Worm (Caenorhabditis elegans): ENCODE measurements around the gene ZK507.1.

ZK507.1 gene

DNA sequence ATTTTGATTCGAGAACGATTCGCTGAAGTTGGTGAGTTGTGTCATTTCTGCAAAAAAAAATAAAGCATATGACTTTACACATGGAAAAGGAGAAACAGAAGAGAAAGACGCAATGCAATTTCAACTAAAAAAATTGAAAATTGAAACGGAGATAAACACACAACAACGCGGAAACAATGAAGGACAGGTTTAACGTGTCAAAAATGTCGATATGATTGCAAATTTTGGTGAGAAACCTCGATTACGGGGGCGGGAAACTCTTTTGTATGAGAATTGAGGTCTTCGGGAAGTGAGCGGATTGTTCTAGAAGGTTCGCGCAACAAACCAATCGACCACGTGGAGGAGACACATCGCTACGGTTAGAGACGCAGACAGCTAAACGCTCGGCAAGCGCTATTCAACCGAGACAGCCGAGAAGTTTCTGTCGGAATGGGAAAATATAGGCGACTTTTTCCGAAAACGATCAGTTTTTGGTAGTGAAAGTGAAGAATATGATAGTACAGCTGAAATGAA, 47.3 kb downstream of the ZK507.1 start, which contains the start of gene R107.5:
Gene R107.5, minus strand, starts transcription at position 51 of the 513 bp plus-strand sequence.
- TF ChIP-seq isw-1 (GFP tag; IDR thresholded peaks at IDR 0.05) (peak; percentile 75), blmp-1 (tag; optimal IDR thresholded peaks at IDR 0.05) (peak; percentile 98), ceh-63 (GFP tag; optimal IDR thresholded peaks at IDR 0.05) (peak; percentile 55), nhr-28 (tag; optimal IDR thresholded peaks at IDR 0.05) (no peak), aly-2 (tag; optimal IDR thresholded peaks at IDR 0.05) (peak; percentile 54), sptf-1 (tag; optimal IDR thresholded peaks at IDR 0.05) (no peak), pqm-1 (tag; optimal IDR thresholded peaks at IDR 0.05) (peak; percentile 41), lin-14 (GFP tag; optimal IDR thresholded peaks at IDR 0.05) (peak; percentile 98), efl-1 (optimal IDR thresholded peaks at IDR 0.05) (peak; percentile 75 to 80), efl-1 (GFP tag; optimal IDR thresholded peaks at IDR 0.05 in 1 of 2) (peak; percentile 73 to 95), mab-9 (GFP tag; IDR thresholded peaks at IDR 0.05) (peak; percentile 97), pag-3 (tag; optimal IDR thresholded peaks at IDR 0.05; ENCODE audit: borderline replicate concordance, insufficient read depth) (peak; percentile 27), snpc-4 (tag; optimal IDR thresholded peaks at IDR 0.05) (peak; percentile 65), nhr-20 (tag; optimal IDR thresholded peaks at IDR 0.05) (peak; percentile 98), nhr-19 (GFP tag; conservative IDR thresholded peaks at IDR 0.05) (peak; percentile 92), rnt-1 (tag; optimal IDR thresholded peaks at IDR 0.05) (peak; percentile 83), nhr-11 (tag; optimal IDR thresholded peaks at IDR 0.05) (peak; percentile 22), nhr-76 (tag; optimal IDR thresholded peaks at IDR 0.05) (no peak), ztf-11 (tag; optimal IDR thresholded peaks at IDR 0.05) (peak in 1 of 2 experiments; percentile 65), egl-13 (tag; optimal IDR thresholded peaks at IDR 0.05) (peak; percentile 73), fkh-4 (tag; optimal IDR thresholded peaks at IDR 0.05; ENCODE audit: borderline replicate concordance) (no peak), egl-27 (tag; optimal IDR thresholded peaks at IDR 0.05) (peak; percentile 17 to 61), ceh-82 (tag; optimal IDR thresholded peaks at IDR 0.05) (peak; percentile 66 to 88 (median 88)), ztf-4 (tag; optimal IDR thresholded peaks at IDR 0.05) (peak; percentile 97), tlp-1 (tag; optimal IDR thresholded peaks at IDR 0.05) (peak; percentile 22), jun-1 (tag; optimal IDR thresholded peaks at IDR 0.05) (peak; percentile 91), elt-2 (tag; optimal IDR thresholded peaks at IDR 0.05) (peak; percentile 75), fos-1 (tag; optimal IDR thresholded peaks at IDR 0.05) (peak; percentile 26), swsn-7 (tag; optimal IDR thresholded peaks at IDR 0.05) (peak; percentile 97), unc-62 (GFP tag; optimal IDR thresholded peaks at IDR 0.05) (no peak), nhr-12 (tag; optimal IDR thresholded peaks at IDR 0.05) (no peak), F16B12.6 (tag; optimal IDR thresholded peaks at IDR 0.05) (no peak), hlh-17 (GFP tag; optimal IDR thresholded peaks at IDR 0.05; ENCODE audit: borderline replicate concordance) (no peak), C04F5.9 (tag; optimal IDR thresholded peaks at IDR 0.05) (peak; percentile 46), ces-1 (GFP tag; optimal IDR thresholded peaks at IDR 0.05) (no peak), nhr-71 (tag; optimal IDR thresholded peaks at IDR 0.05) (peak; percentile 98), ama-1 (optimal IDR thresholded peaks at IDR 0.05) (no peak), alr-1 (tag; optimal IDR thresholded peaks at IDR 0.05; ENCODE audit: borderline replicate concordance) (no peak), nhr-47 (tag; optimal IDR thresholded peaks at IDR 0.05) (peak; percentile 95), skn-1 (tag; optimal IDR thresholded peaks at IDR 0.05) (peak; percentile 95), ceh-8 (GFP tag; optimal IDR thresholded peaks at IDR 0.05) (peak; percentile 75), zag-1 (tag; optimal IDR thresholded peaks at IDR 0.05) (no peak), ets-5 (GFP tag; IDR thresholded peaks at IDR 0.05) (no peak), dpl-1 (GFP tag; optimal IDR thresholded peaks at IDR 0.05) (peak; percentile 71 to 77 (median 74)), lin-15B (tag; optimal IDR thresholded peaks at IDR 0.05) (peak; percentile 40), grh-1 (GFP tag; IDR thresholded peaks at IDR 0.05) (peak; percentile 91), tbx-2 (tag; optimal IDR thresholded peaks at IDR 0.05) (peak; percentile 89), sox-4 (tag; optimal IDR thresholded peaks at IDR 0.05) (peak; percentile 22), nhr-77 (tag; optimal IDR thresholded peaks at IDR 0.05) (peak; percentile 68), mef-2 (tag; optimal IDR thresholded peaks at IDR 0.05) (no peak), lir-3 (tag; optimal IDR thresholded peaks at IDR 0.05; ENCODE audit: poor library complexity) (peak; percentile 49), xbp-1 (tag; optimal IDR thresholded peaks at IDR 0.05) (peak; percentile 86), mdl-1 (tag; optimal IDR thresholded peaks at IDR 0.05) (peak; percentile 83 to 99)

All from whole organism, L1 larva.